Fruit fly (Drosophila melanogaster) whole organism, embryonic: ENCODE results near the gene caz.

Experiments used
- Ada2b ChIP-seq: fragments of 200-800 bp; sonication (Bioruptor generic); IDR thresholded peaks from 2 replicates; pipeline ENCODE4 v1.3.6; 2022; ENCODE audit warnings: missing biosample characterization, missing genetic modification characterization
- B-H2 ChIP-seq: fragments of 200-800 bp; sonication (Bioruptor generic); optimal IDR thresholded peaks from 2 replicates; lab custom pipeline; 2018; ENCODE audit warnings: missing biosample characterization, mild to moderate bottlenecking, missing genetic modification characterization
- CG10431 ChIP-seq: fragments of 200-800 bp; sonication (Bioruptor generic); optimal IDR thresholded peaks from 3 replicates; lab custom pipeline; 2018; ENCODE audit warnings: missing biosample characterization, mild to moderate bottlenecking, missing genetic modification characterization
- CG11247 ChIP-seq: fragments of 200-800 bp; sonication (Bioruptor generic); IDR thresholded peaks from 2 replicates; pipeline ENCODE4 v1.3.6; 2022; ENCODE audit warnings: missing biosample characterization, missing genetic modification characterization
- CG11695 ChIP-seq: fragments of 200-800 bp; sonication (Bioruptor generic); IDR thresholded peaks from 3 replicates; pipeline ENCODE4 v1.3.6; 2022; ENCODE audit warnings: missing biosample characterization, missing genetic modification characterization
- CG12071 ChIP-seq: fragments of 200-800 bp; sonication (Bioruptor generic); optimal IDR thresholded peaks from 3 replicates; lab custom pipeline; 2018; ENCODE audit warnings: missing biosample characterization, mild to moderate bottlenecking, missing genetic modification characterization
- CG13775 ChIP-seq: fragments of 200-800 bp; sonication (Bioruptor generic); optimal IDR thresholded peaks from 3 replicates; lab custom pipeline; 2017; ENCODE audit warnings: missing biosample characterization, mild to moderate bottlenecking, missing genetic modification characterization
- CG14014 ChIP-seq: fragments of 200-800 bp; sonication (Bioruptor generic); IDR thresholded peaks from 2 replicates; pipeline ENCODE4 v1.3.6; 2022; ENCODE audit warnings: missing biosample characterization, missing genetic modification characterization
- CG14441 ChIP-seq: fragments of 200-800 bp; sonication (Bioruptor generic); IDR thresholded peaks from 2 replicates; pipeline ENCODE4 v1.3.6; 2022; ENCODE audit warnings: missing biosample characterization, missing genetic modification characterization
- CG1603 ChIP-seq: fragments of 200-800 bp; sonication (Bioruptor generic); optimal IDR thresholded peaks from 2 replicates; lab custom pipeline; 2019; ENCODE audit warnings: missing biosample characterization, mild to moderate bottlenecking, missing genetic modification characterization, moderate library complexity
- CG16863 ChIP-seq: fragments of 200-800 bp; sonication (Bioruptor generic); optimal IDR thresholded peaks from 3 replicates; lab custom pipeline; 2016; ENCODE audit warnings: missing biosample characterization, missing genetic modification characterization
- CG17385 ChIP-seq: fragments of 200-800 bp; sonication (Bioruptor generic); optimal IDR thresholded peaks from 3 replicates; lab custom pipeline; 2018; ENCODE audit warnings: missing biosample characterization, mild to moderate bottlenecking, missing genetic modification characterization
- CG18011 ChIP-seq: fragments of 200-800 bp; sonication (Bioruptor generic); optimal IDR thresholded peaks from 2 replicates; lab custom pipeline; 2017; ENCODE audit warnings: missing biosample characterization, missing genetic modification characterization, mild to moderate bottlenecking, moderate library complexity, missing genotype
- CG1832 ChIP-seq: fragments of 200-800 bp; sonication (Bioruptor generic); optimal IDR thresholded peaks from 2 replicates; lab custom pipeline; 2017; ENCODE audit warnings: missing biosample characterization, mild to moderate bottlenecking, missing genetic modification characterization, inconsistent platforms
- CG30403 ChIP-seq: fragments of 200-800 bp; sonication (Bioruptor generic); optimal IDR thresholded peaks from 3 replicates; lab custom pipeline; 2016; ENCODE audit warnings: missing biosample characterization, missing genetic modification characterization
- CG31441 ChIP-seq: fragments of 200-800 bp; sonication (Bioruptor generic); IDR thresholded peaks from 2 replicates; pipeline ENCODE4 v1.3.6; 2022; ENCODE audit warnings: missing biosample characterization, missing genetic modification characterization
- CG43689 ChIP-seq: fragments of 200-800 bp; sonication (Bioruptor generic); IDR thresholded peaks from 2 replicates; pipeline ENCODE4 v1.3.6; 2022; ENCODE audit warnings: missing biosample characterization, missing genetic modification characterization
- CG7357 ChIP-seq: fragments of 200-800 bp; sonication (Bioruptor generic); IDR thresholded peaks from 3 replicates; pipeline ENCODE4 v1.3.6; 2022; ENCODE audit warnings: missing biosample characterization, missing genetic modification characterization
- CG8388 ChIP-seq: fragments of 200-800 bp; sonication (Bioruptor generic); optimal IDR thresholded peaks from 2 replicates; lab custom pipeline; 2019; ENCODE audit warnings: missing biosample characterization, mild to moderate bottlenecking, missing genetic modification characterization, moderate library complexity
- CG9876 ChIP-seq: fragments of 200-800 bp; sonication (Bioruptor generic); optimal IDR thresholded peaks from 2 replicates; lab custom pipeline; 2016; ENCODE audit warnings: missing biosample characterization, missing genetic modification characterization
- CTCF ChIP-seq: fragments of 200-800 bp; sonication (Bioruptor generic); optimal IDR thresholded peaks from 2 replicates; lab custom pipeline; 2017; ENCODE audit warnings: missing biosample characterization, mild to moderate bottlenecking, missing genetic modification characterization, moderate library complexity
- CoRest ChIP-seq: fragments of 200-800 bp; sonication (Bioruptor generic); optimal IDR thresholded peaks from 3 replicates; lab custom pipeline; 2018; ENCODE audit warnings: missing biosample characterization, mild to moderate bottlenecking, missing genetic modification characterization, moderate library complexity
- Deaf1 ChIP-seq: fragments of 200-800 bp; optimal IDR thresholded peaks from 3 replicates; lab custom pipeline; 2019; ENCODE audit warnings: missing biosample characterization, mild to moderate bottlenecking, missing genetic modification characterization, moderate library complexity
- H15 ChIP-seq: fragments of 200-800 bp; sonication (Bioruptor generic); IDR thresholded peaks from 3 replicates; pipeline ENCODE4 v1.3.6; 2022; ENCODE audit warnings: missing biosample characterization, missing genetic modification characterization
- HLHmδ ChIP-seq: fragments of 200-800 bp; sonication (Bioruptor generic); optimal IDR thresholded peaks from 2 replicates; lab custom pipeline; 2018; ENCODE audit warnings: missing biosample characterization, mild to moderate bottlenecking, missing genetic modification characterization, moderate library complexity
- HmgD ChIP-seq: fragments of 200-800 bp; sonication (Bioruptor generic); optimal IDR thresholded peaks from 3 replicates; lab custom pipeline; 2016; ENCODE audit warnings: missing biosample characterization, missing genetic modification characterization
- Hmr ChIP-seq: fragments of 200-800 bp; sonication (Bioruptor generic); optimal IDR thresholded peaks from 3 replicates; lab custom pipeline; 2017; ENCODE audit warnings: mild to moderate bottlenecking, missing biosample characterization, missing genetic modification reagents, missing genetic modification characterization
- Hr3 ChIP-seq: fragments of 200-800 bp; sonication (Bioruptor generic); optimal IDR thresholded peaks from 3 replicates; lab custom pipeline; 2016; ENCODE audit warnings: missing biosample characterization, missing genetic modification characterization
- Hsf ChIP-seq: fragments of 200-800 bp; sonication (Bioruptor generic); optimal IDR thresholded peaks from 3 replicates; lab custom pipeline; 2016; ENCODE audit warnings: missing biosample characterization, missing genetic modification characterization
- Lpt ChIP-seq: fragments of >200 bp; optimal IDR thresholded peaks from 2 replicates; lab custom pipeline; 2018; ENCODE audit warnings: missing biosample characterization, missing genetic modification characterization
- NFAT ChIP-seq: fragments of 200-800 bp; sonication (Bioruptor generic); IDR thresholded peaks from 2 replicates; pipeline ENCODE4 v1.3.6; 2022; ENCODE audit warnings: missing biosample characterization, missing genetic modification characterization
- Spps ChIP-seq: fragments of 200-800 bp; sonication (Bioruptor generic); optimal IDR thresholded peaks from 2 replicates; lab custom pipeline; 2018; ENCODE audit warnings: missing biosample characterization, mild to moderate bottlenecking, missing genetic modification characterization
- Ssrp ChIP-seq: fragments of 200-800 bp; sonication (Bioruptor generic); optimal IDR thresholded peaks from 2 replicates; lab custom pipeline; 2018; ENCODE audit warnings: missing biosample characterization, mild to moderate bottlenecking, missing genetic modification characterization, moderate library complexity
- Tbp ChIP-seq: fragments of >200 bp; optimal IDR thresholded peaks from 2 replicates; lab custom pipeline; 2018; ENCODE audit warnings: missing biosample characterization, missing genetic modification characterization
- Trl ChIP-seq, 3 experiments: fragments of >200 bp in 2 of 3; fragments of 200-800 bp in 1 of 3; sonication (Bioruptor generic) in 1 of 3; optimal IDR thresholded peaks; 2 replicates in 1 of 3; 3 replicates in 2 of 3; lab custom pipeline; 2016 to 2017; ENCODE audit warnings: missing biosample characterization in 1 of 3, missing genetic modification characterization in 1 of 3
- Xbp1 ChIP-seq: fragments of 200-800 bp; sonication (Bioruptor generic); optimal IDR thresholded peaks from 3 replicates; lab custom pipeline; 2016; ENCODE audit warnings: missing biosample characterization, mild to moderate bottlenecking, missing genetic modification characterization
- dysf ChIP-seq: fragments of 200-800 bp; sonication (Bioruptor generic); IDR thresholded peaks from 3 replicates; pipeline ENCODE4 v1.3.6; 2022; ENCODE audit warnings: missing biosample characterization, missing genetic modification characterization
- fd96Cb ChIP-seq: fragments of 200-800 bp; sonication (Bioruptor generic); optimal IDR thresholded peaks from 2 replicates; lab custom pipeline; 2018; ENCODE audit warnings: missing biosample characterization, mild to moderate bottlenecking, missing genetic modification characterization, moderate library complexity
- hkb ChIP-seq, 2 experiments: fragments of 200-800 bp in 1 of 2; fragments of >200 bp in 1 of 2; sonication (Bioruptor generic) in 1 of 2; IDR thresholded peaks in 1 of 2; optimal IDR thresholded peaks in 1 of 2; 2 replicates each; pipeline versions ENCODE4 v1.3.6 to Lab custom; 2017 to 2022; ENCODE audit warnings: missing biosample characterization in 1 of 2, missing genetic modification characterization in 1 of 2
- hth ChIP-seq: fragments of >200 bp; optimal IDR thresholded peaks from 2 replicates; lab custom pipeline; 2017; ENCODE audit warnings: inconsistent platforms
- jigr1 ChIP-seq: fragments of 200-800 bp; sonication (Bioruptor generic); IDR thresholded peaks from 3 replicates; pipeline ENCODE4 v1.3.6; 2022; ENCODE audit warnings: missing biosample characterization, missing genetic modification characterization
- luna ChIP-seq: fragments of 200-800 bp; sonication (Bioruptor generic); optimal IDR thresholded peaks from 2 replicates; lab custom pipeline; 2016; ENCODE audit warnings: missing biosample characterization, missing genetic modification characterization
- pho ChIP-seq: fragments of 200-800 bp; sonication (Bioruptor generic); optimal IDR thresholded peaks from 2 replicates; lab custom pipeline; 2016; ENCODE audit warnings: missing biosample characterization, missing genetic modification characterization
- row ChIP-seq: fragments of 200-800 bp; sonication (Bioruptor generic); IDR thresholded peaks from 3 replicates; pipeline ENCODE4 v1.3.6; 2022; ENCODE audit warnings: missing biosample characterization, missing genetic modification characterization
- sd ChIP-seq: fragments of 200-800 bp; sonication (Bioruptor generic); optimal IDR thresholded peaks from 3 replicates; lab custom pipeline; 2018; ENCODE audit warnings: missing biosample characterization, mild to moderate bottlenecking, missing genetic modification characterization, moderate library complexity
- sim ChIP-seq: fragments of 200-800 bp; sonication (Bioruptor generic); IDR thresholded peaks from 2 replicates; pipeline ENCODE4 v1.3.6; 2022; ENCODE audit warnings: missing biosample characterization, missing genetic modification characterization
- sob ChIP-seq: fragments of 200-800 bp; sonication (Bioruptor generic); IDR thresholded peaks from 2 replicates; pipeline ENCODE4 v1.3.6; 2022; ENCODE audit warnings: missing biosample characterization, missing genetic modification characterization
- sug ChIP-seq: fragments of 200-800 bp; optimal IDR thresholded peaks from 2 replicates; lab custom pipeline; 2019; ENCODE audit warnings: missing biosample characterization, mild to moderate bottlenecking, missing genetic modification characterization, moderate library complexity
- tup ChIP-seq: fragments of 200-800 bp; sonication (Bioruptor generic); optimal IDR thresholded peaks from 2 replicates; lab custom pipeline; 2016; ENCODE audit warnings: missing biosample characterization, mild to moderate bottlenecking, missing genetic modification characterization, moderate library complexity
- vnd ChIP-seq: fragments of 200-800 bp; sonication (Bioruptor generic); IDR thresholded peaks from 3 replicates; pipeline ENCODE4 v1.3.6; 2022; ENCODE audit warnings: missing biosample characterization, missing genetic modification characterization; ENCODE audit not compliant: partially characterized antibody
- vvl ChIP-seq: fragments of 200-800 bp; sonication (Bioruptor generic); IDR thresholded peaks from 2 replicates; pipeline ENCODE4 v1.3.6; 2022; ENCODE audit warnings: missing biosample characterization, missing genetic modification characterization
- wor ChIP-seq: fragments of 200-800 bp; sonication (Bioruptor generic); IDR thresholded peaks from 2 replicates; pipeline ENCODE4 v1.3.6; 2022; ENCODE audit warnings: missing biosample characterization, missing genetic modification characterization

Gene caz

DNA sequence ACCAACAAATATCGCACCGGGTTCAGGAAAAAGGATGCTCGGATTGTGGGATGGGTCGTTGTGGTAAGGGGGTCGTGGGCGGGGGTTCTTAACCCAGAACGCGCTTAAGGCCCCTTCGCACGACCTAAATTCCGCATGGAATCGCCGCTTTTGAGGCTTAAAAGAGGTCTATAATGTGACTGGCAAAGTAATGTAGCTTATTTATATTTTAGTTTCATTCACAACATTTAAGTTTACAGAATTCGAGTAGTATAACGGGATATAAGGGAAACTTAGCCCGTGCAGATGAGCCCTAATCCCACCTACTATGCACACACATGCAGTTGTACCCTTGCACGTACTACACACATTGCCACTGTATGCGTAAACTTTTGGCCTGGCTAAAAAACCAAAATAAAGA lies 9.8 kb upstream of the caz start (continued):
- TF ChIP-seq sob (GFP tag; lab: Robert Waterston, UW), result peak; percentile 59; the same call in 1 of the 2 replicates
- TF ChIP-seq CTCF (GFP tag; lab: Kevin White, UChicago), result peak; percentile 45
- TF ChIP-seq CG18011, result peak; percentile 51
- TF ChIP-seq Tbp (GFP tag; lab: Kevin White, UChicago), result no peak
- no peak for TF ChIP-seq pho
- peak; percentile 21 for TF ChIP-seq tup
- peak; percentile 83 for TF ChIP-seq CG17385
- TF ChIP-seq CG7357 (GFP tag; lab: Robert Waterston, UW), result peak; percentile 68; the same call in 2 of the 3 replicates
- TF ChIP-seq Trl (optimal IDR thresholded peaks at IDR 0.05; lab: Kevin White, UChicago), result no peak
- TF ChIP-seq Trl (GFP tag; optimal IDR thresholded peaks at IDR 0.05; lab: Kevin White, UChicago), result peak; percentile 47
- peak; percentile 75 for TF ChIP-seq CG16863
- TF ChIP-seq dysf (GFP tag; lab: Robert Waterston, UW), result peak; percentile 82
- TF ChIP-seq vvl, result peak; percentile 93
- TF ChIP-seq CG30403, result peak; percentile 57
- peak; percentile 60; the same call in 2 of the 3 replicates for TF ChIP-seq jigr1 (GFP tag; lab: Robert Waterston, UW)
- TF ChIP-seq CG43689 (GFP tag; lab: Robert Waterston, UW), result peak; percentile 45; the same call in 1 of the 2 replicates
- peak; percentile 67 for TF ChIP-seq wor
- peak; percentile 60 for TF ChIP-seq CG31441 (GFP tag; lab: Robert Waterston, UW)
- TF ChIP-seq CG8388 (GFP tag; lab: Kevin White, UChicago), result peak; percentile 88
- no peak for TF ChIP-seq HLHmδ (GFP tag; lab: Kevin White, UChicago)
- peak; percentile 87 for TF ChIP-seq row (GFP tag; lab: Robert Waterston, UW)
- TF ChIP-seq Xbp1, result peak; percentile 76
- peak; percentile 57 for TF ChIP-seq sug (tag; lab: Kevin White, UChicago)
- TF ChIP-seq Ssrp (tag; lab: Kevin White, UChicago), result peak; percentile 78
- TF ChIP-seq CG14014 (GFP tag; lab: Robert Waterston, UW), result peak; percentile 70
- peak; percentile 83 for TF ChIP-seq CG13775 (GFP tag; lab: Kevin White, UChicago)
- peak; percentile 80 for TF ChIP-seq fd96Cb
- peak; percentile 85 for TF ChIP-seq CG11695 (GFP tag; lab: Robert Waterston, UW)
- TF ChIP-seq luna (GFP tag; lab: Kevin White, UChicago), result no peak
- TF ChIP-seq sim (GFP tag; lab: Robert Waterston, UW), result peak; percentile 87
- no peak for TF ChIP-seq hkb (optimal IDR thresholded peaks at IDR 0.05; lab: Kevin White, UChicago)
- peak; percentile 93 for TF ChIP-seq hkb (GFP tag; IDR thresholded peaks at IDR 0.05; lab: Robert Waterston, UW)
- no peak for TF ChIP-seq CG9876 (GFP tag; lab: Kevin White, UChicago)
- TF ChIP-seq sd (tag; lab: Kevin White, UChicago), result no peak
- peak; percentile 30 for TF ChIP-seq Deaf1 (tag; lab: Kevin White, UChicago)
- no peak for TF ChIP-seq hth
- TF ChIP-seq Ada2b (GFP tag; lab: Robert Waterston, UW), result peak; percentile 86
- TF ChIP-seq HmgD (GFP tag; lab: Kevin White, UChicago), result no peak
- peak; percentile 67; the same call in 2 of the 3 replicates for TF ChIP-seq H15
- peak; percentile 89 for TF ChIP-seq CG1603
- peak; percentile 59 for TF ChIP-seq NFAT
- no peak for TF ChIP-seq Lpt
- TF ChIP-seq Hr3 (GFP tag; lab: Kevin White, UChicago), result peak; percentile 5
- TF ChIP-seq CoRest (tag; lab: Kevin White, UChicago), result peak; percentile 80
- peak; percentile 83 for TF ChIP-seq B-H2 (GFP tag; lab: Kevin White, UChicago)
- peak; percentile 72 for TF ChIP-seq CG11247 (GFP tag; lab: Robert Waterston, UW)
- TF ChIP-seq CG12071, result peak; percentile 85
- peak; percentile 83 for TF ChIP-seq Hmr
- peak; percentile 81 for TF ChIP-seq CG14441 (GFP tag; lab: Robert Waterston, UW)
- no peak for TF ChIP-seq vnd (GFP tag; lab: Robert Waterston, UW)
- no peak for TF ChIP-seq CG1832
- peak; percentile 64 for TF ChIP-seq Hsf (GFP tag; lab: Kevin White, UChicago)
- peak; percentile 84 for TF ChIP-seq Spps (tag; lab: Kevin White, UChicago)
- TF ChIP-seq CG10431 (GFP tag; lab: Kevin White, UChicago), result peak; percentile 87
